Fruit fly (Drosophila melanogaster) whole organism, prepupa: Measurements from ENCODE around the gene Ns4.

Source experiments
- CG31627 ChIP-seq: fragments of 200-800 bp; sonication (Bioruptor generic); optimal IDR thresholded peaks from 3 replicates; lab custom pipeline; 2016; ENCODE audit warnings: missing biosample characterization, missing genetic modification characterization
- CG6163 ChIP-seq: fragments of 200-800 bp; sonication (Bioruptor generic); IDR thresholded peaks from 3 replicates; pipeline ENCODE4 v1.3.6; 2022; ENCODE audit warnings: missing biosample characterization, missing genetic modification characterization
- CG6808 ChIP-seq: fragments of 200-800 bp; sonication (Bioruptor generic); optimal IDR thresholded peaks from 3 replicates; lab custom pipeline; 2017; ENCODE audit warnings: missing biosample characterization, missing genetic modification characterization, mild to moderate bottlenecking, moderate library complexity, missing genetic modification reagents
- CG7368 ChIP-seq: fragments of 200-800 bp; sonication (Bioruptor generic); optimal IDR thresholded peaks from 3 replicates; lab custom pipeline; 2016; ENCODE audit warnings: missing biosample characterization, missing genetic modification characterization
- Ets21C ChIP-seq: fragments of 200-800 bp; sonication (Bioruptor generic); optimal IDR thresholded peaks from 3 replicates; lab custom pipeline; 2016; ENCODE audit warnings: missing biosample characterization, missing genetic modification characterization
- Lpt ChIP-seq: fragments of 200-800 bp; sonication (Bioruptor generic); optimal IDR thresholded peaks from 3 replicates; lab custom pipeline; 2016; ENCODE audit warnings: missing biosample characterization, missing genetic modification characterization
- Smox ChIP-seq: fragments of 200-800 bp; sonication (Bioruptor generic); optimal IDR thresholded peaks from 3 replicates; lab custom pipeline; 2016; ENCODE audit warnings: missing biosample characterization, missing genetic modification characterization
- Sox15 ChIP-seq: fragments of 200-800 bp; sonication (Bioruptor generic); optimal IDR thresholded peaks from 3 replicates; lab custom pipeline; 2016; ENCODE audit warnings: missing biosample characterization, missing genetic modification characterization
- acj6 ChIP-seq: fragments of 200-800 bp; sonication (Bioruptor generic); optimal IDR thresholded peaks from 3 replicates; lab custom pipeline; 2016; ENCODE audit warnings: missing biosample characterization, missing genetic modification characterization
- eg ChIP-seq: fragments of 200-800 bp; sonication (Bioruptor generic); IDR thresholded peaks from 3 replicates; pipeline ENCODE4 v1.3.6; 2022; ENCODE audit warnings: missing biosample characterization, missing genetic modification characterization
- fd59A ChIP-seq: fragments of 200-800 bp; sonication (Bioruptor generic); optimal IDR thresholded peaks from 2 replicates; lab custom pipeline; 2017; ENCODE audit warnings: missing biosample characterization, mild to moderate bottlenecking, missing genetic modification characterization, missing genetic modification reagents
- fd85E ChIP-seq: fragments of 200-800 bp; sonication (Bioruptor generic); optimal IDR thresholded peaks from 3 replicates; lab custom pipeline; 2016; ENCODE audit warnings: missing biosample characterization, missing genetic modification characterization
- lz ChIP-seq: fragments of 200-800 bp; sonication (Bioruptor generic); optimal IDR thresholded peaks from 3 replicates; lab custom pipeline; 2016; ENCODE audit warnings: missing biosample characterization, missing genetic modification characterization
- pdm3 ChIP-seq: fragments of 200-800 bp; sonication (Bioruptor generic); optimal IDR thresholded peaks from 3 replicates; lab custom pipeline; 2016; ENCODE audit warnings: missing biosample characterization, missing genetic modification characterization

dm6 chr2L:20734066-20734686, 18.1 kb upstream of the Ns4 start, which contains the start of gene TM9SF2:
- TF ChIP-seq CG7368 (GFP tag; lab: Kevin White, UChicago) = no peak
- TF ChIP-seq CG6808 (GFP tag; lab: Kevin White, UChicago) = no peak
- no peak for TF ChIP-seq Lpt
- no peak for TF ChIP-seq CG6163 (GFP tag; lab: Robert Waterston, UW)
- TF ChIP-seq acj6 = no peak
- no peak for TF ChIP-seq Smox (GFP tag; lab: Kevin White, UChicago)
- TF ChIP-seq eg (GFP tag; lab: Robert Waterston, UW) = peak; percentile 32; the same call in 1 of the 3 replicates
- TF ChIP-seq CG31627 = no peak
- TF ChIP-seq Sox15 (GFP tag; lab: Kevin White, UChicago) = no peak
- no peak for TF ChIP-seq Ets21C (GFP tag; lab: Kevin White, UChicago)
- no peak for TF ChIP-seq fd85E (GFP tag; lab: Kevin White, UChicago)
- no peak for TF ChIP-seq pdm3 (GFP tag; lab: Kevin White, UChicago)
- no peak for TF ChIP-seq lz (GFP tag; lab: Kevin White, UChicago)
- TF ChIP-seq fd59A (GFP tag; lab: Kevin White, UChicago) = no peak
